Worm (Caenorhabditis elegans): Measurements from ENCODE around the gene dct-18.

ce11 chrII:12914514-12915075, 17.1 kb upstream of the dct-18 start, which contains the start of gene F35C5.12:
- TF ChIP-seq dao-5 (tag; optimal IDR thresholded peaks at IDR 0.05), result no peak
- no peak for TF ChIP-seq him-1 (tag; optimal IDR thresholded peaks at IDR 0.05)
- no peak for TF ChIP-seq W03F9.2 (tag; optimal IDR thresholded peaks at IDR 0.05)

Measured in whole organism, L4/young adult.